Worm (Caenorhabditis elegans) whole organism, L1 larva: Measurements from ENCODE around the gene btb-6.

Experiments
- egl-27 ChIP-seq, 2 experiments: fragments of 150-350 bp in 1 of 2; sonication (generic microtip); optimal IDR thresholded peaks; 3 replicates each; lab custom pipeline; 2017 to 2018; ENCODE audit warnings: missing biosample characterization in 2 of 2, missing genetic modification characterization in 2 of 2, missing genetic modification reagents in 2 of 2
- nhr-84 ChIP-seq: sonication (generic microtip); optimal IDR thresholded peaks from 2 replicates; lab custom pipeline; 2017; ENCODE audit warnings: missing biosample characterization, missing genetic modification characterization
- snpc-4 ChIP-seq: fragments of 150-350 bp; optimal IDR thresholded peaks from 2 replicates; lab custom pipeline; 2014; ENCODE audit warnings: missing biosample characterization, missing genetic modification characterization
- unc-62 ChIP-seq: fragments of 150-350 bp; optimal IDR thresholded peaks from 2 replicates; lab custom pipeline; 2014; ENCODE audit warnings: missing biosample characterization, missing genetic modification reagents, missing genetic modification characterization
- ztf-11 ChIP-seq, 2 experiments: sonication (generic microtip); optimal IDR thresholded peaks; 2 replicates each; lab custom pipeline; 2016 to 2017; ENCODE audit warnings: missing genetic modification characterization in 2 of 2, missing biosample characterization in 1 of 2, missing compliant biosample characterization in 1 of 2

ce11 chrII:1719153-1719552 lies 4.0 kb downstream of the btb-6 start, which contains the start of gene fbxb-48:
- TF ChIP-seq unc-62 (GFP tag; lab: Kevin White, UChicago) (no peak), snpc-4 (tag; lab: Kevin White, UChicago) (no peak), nhr-84 (no peak), egl-27 (tag; optimal IDR thresholded peaks at IDR 0.05; lab: Kevin White, UChicago) (no peak), ztf-11 (tag; optimal IDR thresholded peaks at IDR 0.05; lab: Kevin White, UChicago) (no peak)
